Worm (Caenorhabditis elegans) whole organism, L4 larva: ENCODE data around the gene F58B4.3.

Experiments used
- F37D6.2 ChIP-seq: sonication (generic microtip); optimal IDR thresholded peaks from 2 replicates; lab custom pipeline; 2016; ENCODE audit warnings: mild to moderate bottlenecking, missing genetic modification characterization, missing compliant biosample characterization
- ama-1 ChIP-seq: fragments of 150-350 bp; optimal IDR thresholded peaks from 2 replicates; lab custom pipeline; 2014; ENCODE audit warnings: inconsistent platforms, mixed read lengths
- lsy-2 ChIP-seq, 2 experiments: fragments of 150-350 bp in 1 of 2; sonication (generic microtip) in 1 of 2; optimal IDR thresholded peaks; 2 replicates each; lab custom pipeline; 2014 to 2017; ENCODE audit warnings: missing biosample characterization in 2 of 2, missing genetic modification characterization in 2 of 2
- madf-9 ChIP-seq: fragments of 200-800 bp; sonication (Bioruptor generic); conservative IDR thresholded peaks from 2 replicates; pipeline ENCODE4 v1.3.6; 2022; ENCODE audit warnings: missing genetic modification reagents, missing genetic modification characterization, missing compliant biosample characterization
- nhr-41 ChIP-seq: fragments of 200-800 bp; sonication (Bioruptor generic); IDR thresholded peaks from 2 replicates; pipeline ENCODE4 v1.3.6; 2022; ENCODE audit warnings: missing genetic modification reagents, missing genetic modification characterization, missing compliant biosample characterization
- rbr-2 ChIP-seq: sonication (generic microtip); optimal IDR thresholded peaks from 2 replicates; lab custom pipeline; 2016; ENCODE audit warnings: missing genotype, missing genetic modification characterization, missing compliant biosample characterization
- tra-1 ChIP-seq: fragments of 200-800 bp; sonication (Bioruptor generic); IDR thresholded peaks from 2 replicates; pipeline ENCODE4 v1.3.6; 2022; ENCODE audit warnings: missing genetic modification reagents, missing genetic modification characterization, missing compliant biosample characterization
- ztf-11 ChIP-seq: fragments of 150-350 bp; optimal IDR thresholded peaks from 2 replicates; lab custom pipeline; 2014; ENCODE audit warnings: missing biosample characterization, missing genetic modification characterization

- TF ChIP-seq rbr-2 (tag; lab: Kevin White, UChicago) (no peak), ztf-11 (tag; lab: Kevin White, UChicago) (no peak), lsy-2 (tag; optimal IDR thresholded peaks at IDR 0.05; lab: Kevin White, UChicago) (peak in 1 of 2 experiments; percentile 18), F37D6.2 (tag; lab: Kevin White, UChicago) (no peak), madf-9 (GFP tag; lab: Robert Waterston, UW) (no peak), tra-1 (GFP tag; lab: Robert Waterston, UW) (no peak), nhr-41 (no peak), ama-1 (lab: Kevin White, UChicago) (no peak)
Observed at ce11 chrV:10887564-10887963, 42.0 kb upstream of the F58B4.3 start.
